Worm (Caenorhabditis elegans) whole organism, midembryonic: ENCODE results near the gene dct-6.

Source experiments
- T22C8.4 ChIP-seq: fragments of 200-800 bp; sonication (Bioruptor generic); IDR thresholded peaks from 2 replicates; pipeline ENCODE4 v1.3.6; 2022; ENCODE audit warnings: missing genetic modification characterization, missing compliant biosample characterization
- ref-1 ChIP-seq: fragments of 200-800 bp; sonication (Bioruptor generic); conservative IDR thresholded peaks from 2 replicates; pipeline ENCODE4 v1.3.6; 2022; ENCODE audit warnings: missing genetic modification reagents, missing genetic modification characterization, missing compliant biosample characterization

ce11 chrIII:5934138-5934658 lies 32.0 kb upstream of the dct-6 start:
- TF ChIP-seq T22C8.4 (GFP tag; lab: Robert Waterston, UW), result no peak
- TF ChIP-seq ref-1 (GFP tag; lab: Robert Waterston, UW), result no peak
